Worm (Caenorhabditis elegans) whole organism, young adult: ENCODE measurements around the gene T28A11.20.

Experiments
- F49E8.2 ChIP-seq: sonication (generic microtip); optimal IDR thresholded peaks from 3 replicates; lab custom pipeline; 2017; ENCODE audit warnings: missing genetic modification characterization, mild to moderate bottlenecking, missing compliant biosample characterization, antibody characterized with exemption, moderate library complexity; ENCODE audit not compliant: insufficient read depth
- F57A8.1 ChIP-seq: fragments of 200-800 bp; sonication (Bioruptor generic); optimal IDR thresholded peaks from 2 replicates; lab custom pipeline; 2018; ENCODE audit warnings: mild to moderate bottlenecking, missing genetic modification characterization, moderate library complexity, missing compliant biosample characterization
- T07F8.4 ChIP-seq: sonication (generic microtip); optimal IDR thresholded peaks from 2 replicates; lab custom pipeline; 2016; ENCODE audit warnings: mild to moderate bottlenecking, missing genetic modification characterization, moderate library complexity, missing compliant biosample characterization
- Y67H2A.10 ChIP-seq: fragments of 200-800 bp; sonication (Bioruptor generic); conservative IDR thresholded peaks from 2 replicates; pipeline ENCODE4 v1.3.6; 2022; ENCODE audit warnings: missing genetic modification reagents, missing genetic modification characterization, missing compliant biosample characterization
- Y79H2A.3 ChIP-seq: fragments of 200-800 bp; sonication (Bioruptor generic); conservative IDR thresholded peaks from 2 replicates; pipeline ENCODE4 v1.3.6; 2022; ENCODE audit warnings: missing genetic modification reagents, missing genetic modification characterization, missing compliant biosample characterization
- ama-1 ChIP-seq, 3 experiments: fragments of 150-350 bp in 1 of 3; sonication (generic microtip) in 2 of 3; optimal IDR thresholded peaks; 2 replicates each; lab custom pipeline; 2014 to 2018; ENCODE audit warnings: missing biosample characterization in 2 of 3, missing genetic modification characterization in 2 of 3, missing genetic modification reagents in 2 of 3
- egrh-3 ChIP-seq: fragments of 200-800 bp; sonication (Bioruptor generic); IDR thresholded peaks from 2 replicates; pipeline ENCODE4 v1.3.6; 2022; ENCODE audit warnings: missing genetic modification reagents, missing genetic modification characterization, missing compliant biosample characterization
- lag-1 ChIP-seq: fragments of 200-800 bp; sonication (Bioruptor generic); IDR thresholded peaks from 2 replicates; pipeline ENCODE4 v1.3.6; 2022; ENCODE audit warnings: missing genetic modification reagents, missing genetic modification characterization, missing compliant biosample characterization
- mel-28 ChIP-seq: sonication (generic microtip); optimal IDR thresholded peaks from 2 replicates; lab custom pipeline; 2016; ENCODE audit warnings: borderline replicate concordance, mild to moderate bottlenecking, missing genetic modification characterization, missing compliant biosample characterization
- nfyb-1 ChIP-seq: fragments of 200-800 bp; sonication (Bioruptor generic); IDR thresholded peaks from 2 replicates; pipeline ENCODE4 v1.3.6; 2022; ENCODE audit warnings: missing genetic modification reagents, missing genetic modification characterization, missing compliant biosample characterization
- rpc-1 ChIP-seq, 2 experiments: fragments of 150-350 bp in 1 of 2; sonication (generic microtip) in 1 of 2; optimal IDR thresholded peaks; 2 replicates each; lab custom pipeline; 2014 to 2018; ENCODE audit warnings: missing biosample characterization in 1 of 2, missing genetic modification characterization in 1 of 2, missing genetic modification reagents in 1 of 2, missing genotype in 1 of 2
- snpc-1.3 ChIP-seq: sonication (generic microtip); optimal IDR thresholded peaks from 2 replicates; lab custom pipeline; 2017; ENCODE audit warnings: missing genetic modification characterization, mild to moderate bottlenecking, missing compliant biosample characterization, antibody characterized with exemption, moderate library complexity, missing genotype, missing genetic modification reagents; ENCODE audit not compliant: insufficient read depth
- tlf-1 ChIP-seq: fragments of 200-800 bp; sonication (Bioruptor generic); optimal IDR thresholded peaks from 2 replicates; lab custom pipeline; 2018; ENCODE audit warnings: mild to moderate bottlenecking, missing genetic modification characterization, missing compliant biosample characterization

T28A11.20 gene

ce11 chrV:3230150-3230549, 42.9 kb downstream of the T28A11.20 start:
- TF ChIP-seq lag-1 (GFP tag; lab: Robert Waterston, UW) (no peak), ama-1 (optimal IDR thresholded peaks at IDR 0.05; lab: Kevin White, UChicago) (no peak), ama-1 (GFP tag; optimal IDR thresholded peaks at IDR 0.05; lab: Kevin White, UChicago) (no peak), nfyb-1 (GFP tag; lab: Robert Waterston, UW) (no peak), Y67H2A.10 (no peak), F49E8.2 (no peak), F57A8.1 (GFP tag; lab: Kevin White, UChicago) (no peak), T07F8.4 (tag; lab: Kevin White, UChicago) (no peak)

ce11 chrV:3227373-3227772, 45.7 kb downstream of the T28A11.20 start, which contains the start of gene K08D9.2:
K08D9.2 (plus strand) TSS chrV:3227673.
- TF ChIP-seq rpc-1 (optimal IDR thresholded peaks at IDR 0.05; lab: Kevin White, UChicago): no peak
- no peak for TF ChIP-seq rpc-1 (tag; optimal IDR thresholded peaks at IDR 0.05; lab: Kevin White, UChicago)
- TF ChIP-seq tlf-1 (GFP tag; lab: Kevin White, UChicago): no peak
- TF ChIP-seq egrh-3 (GFP tag; lab: Robert Waterston, UW): no peak
- no peak for TF ChIP-seq snpc-1.3 (tag; lab: Kevin White, UChicago)
- TF ChIP-seq mel-28: no peak
- TF ChIP-seq Y79H2A.3 (GFP tag; lab: Robert Waterston, UW): no peak
- TF ChIP-seq, all 124 proteins: peak for 0
